Worm (Caenorhabditis elegans) whole organism, L4/young adult: ENCODE data around the gene nlp-31.

Source experiments
- W03F9.2 ChIP-seq: fragments of 150-350 bp; optimal IDR thresholded peaks from 2 replicates; lab custom pipeline; 2014; ENCODE audit warnings: missing biosample characterization, missing genetic modification characterization
- dao-5 ChIP-seq: sonication (generic microtip); optimal IDR thresholded peaks from 2 replicates; lab custom pipeline; 2016; ENCODE audit warnings: missing genotype, missing genetic modification characterization, moderate library complexity, missing compliant biosample characterization
- him-1 ChIP-seq: sonication (generic microtip); optimal IDR thresholded peaks from 2 replicates; lab custom pipeline; 2016; ENCODE audit warnings: missing genotype, missing genetic modification reagents, missing genetic modification characterization, missing compliant biosample characterization

DNA sequence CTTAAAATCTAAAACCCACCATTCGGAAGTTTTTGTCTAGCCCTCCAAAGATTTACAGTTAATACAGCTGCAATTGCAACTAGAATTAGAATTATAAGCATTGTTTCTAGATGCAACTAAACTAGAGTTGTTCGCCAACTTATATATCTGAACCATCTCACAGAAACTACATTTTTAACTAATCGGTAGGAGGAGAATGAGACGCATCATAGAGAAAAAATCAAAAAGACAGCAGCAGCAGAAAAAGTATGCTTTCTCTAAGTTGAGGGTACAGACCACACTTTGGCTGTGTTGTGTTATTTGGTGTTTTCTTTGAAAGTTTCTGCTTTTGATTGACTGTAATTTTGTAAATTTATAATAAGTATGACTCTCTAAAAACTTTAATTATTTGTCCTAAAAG lies 16.1 kb upstream of the nlp-31 start, which contains the start of gene cyp-34A7:
- TF ChIP-seq him-1 (tag; lab: Kevin White, UChicago) (no peak), W03F9.2 (tag; lab: Kevin White, UChicago) (no peak), dao-5 (no peak)
